Fruit fly (Drosophila melanogaster) whole organism, pupa: ENCODE results near the gene Gr28a.

Experiments used
- CG10348 ChIP-seq: fragments of 200-800 bp; sonication (Bioruptor generic); IDR thresholded peaks from 2 replicates; pipeline ENCODE4 v1.3.6; 2022; ENCODE audit warnings: missing biosample characterization, missing genetic modification characterization
- CG12605 ChIP-seq: fragments of 200-800 bp; sonication (Bioruptor generic); IDR thresholded peaks from 2 replicates; pipeline ENCODE4 v1.3.6; 2022; ENCODE audit warnings: missing biosample characterization, missing genetic modification characterization
- CG9948 ChIP-seq: fragments of 200-800 bp; sonication (Bioruptor generic); optimal IDR thresholded peaks from 2 replicates; lab custom pipeline; 2018; ENCODE audit warnings: missing biosample characterization, mild to moderate bottlenecking, missing genetic modification characterization, moderate library complexity
- EcR ChIP-seq: fragments of 200-800 bp; sonication (Bioruptor generic); optimal IDR thresholded peaks from 3 replicates; lab custom pipeline; 2019; ENCODE audit warnings: missing biosample characterization, missing genetic modification characterization, mild to moderate bottlenecking, moderate library complexity, missing genetic modification reagents

- TF ChIP-seq EcR (GFP tag; lab: Kevin White, UChicago): no peak
- no peak for TF ChIP-seq CG10348 (GFP tag; lab: Robert Waterston, UW)
- no peak for TF ChIP-seq CG12605 (GFP tag; lab: Robert Waterston, UW)
- TF ChIP-seq CG9948 (tag; lab: Kevin White, UChicago): no peak
These were observed 38.5 kb upstream of the Gr28a start for dm6 chr2L:7492508-7492907.
